Worm (Caenorhabditis elegans) whole organism, late embryonic: ENCODE results near the gene iglr-1.

Experiments used
- C08G9.2 ChIP-seq: sonication (generic microtip); optimal IDR thresholded peaks from 2 replicates; lab custom pipeline; 2016; ENCODE audit warnings: mild to moderate bottlenecking, missing genetic modification characterization, moderate library complexity, missing compliant biosample characterization
- K02D7.2 ChIP-seq: sonication (generic microtip); optimal IDR thresholded peaks from 2 replicates; lab custom pipeline; 2017; ENCODE audit warnings: mild to moderate bottlenecking, missing genetic modification characterization, missing compliant biosample characterization
- Y22D7AL.16 ChIP-seq: sonication (generic microtip); optimal IDR thresholded peaks from 2 replicates; lab custom pipeline; 2016; ENCODE audit warnings: missing genetic modification characterization, missing compliant biosample characterization
- ceh-14 ChIP-seq: sonication (generic microtip); optimal IDR thresholded peaks from 2 replicates; lab custom pipeline; 2016; ENCODE audit warnings: missing genotype, missing genetic modification characterization, missing compliant biosample characterization
- ceh-48 ChIP-seq: sonication (generic microtip); optimal IDR thresholded peaks from 2 replicates; lab custom pipeline; 2016; ENCODE audit warnings: missing genetic modification characterization, inconsistent platforms, missing compliant biosample characterization
- eyg-1 ChIP-seq: sonication (generic microtip); optimal IDR thresholded peaks from 2 replicates; lab custom pipeline; 2016; ENCODE audit warnings: missing genotype, missing genetic modification characterization, missing compliant biosample characterization
- fkh-10 ChIP-seq: fragments of 150-350 bp; optimal IDR thresholded peaks from 2 replicates; lab custom pipeline; 2014; ENCODE audit warnings: missing biosample characterization, missing genetic modification reagents, missing genetic modification characterization
- pag-3 ChIP-seq: sonication (generic microtip); optimal IDR thresholded peaks from 2 replicates; lab custom pipeline; 2016; ENCODE audit warnings: missing compliant biosample characterization, missing genetic modification characterization, borderline replicate concordance

ce11 chrX:14976840-14977534 lies 14.2 kb downstream of the iglr-1 start:
- TF ChIP-seq fkh-10, result no peak
- TF ChIP-seq ceh-48 (tag; lab: Kevin White, UChicago), result no peak
- TF ChIP-seq Y22D7AL.16 (tag; lab: Kevin White, UChicago), result no peak
- no peak for TF ChIP-seq pag-3
- TF ChIP-seq ceh-14, result no peak
- no peak for TF ChIP-seq K02D7.2 (tag; lab: Kevin White, UChicago)
- no peak for TF ChIP-seq eyg-1
- no peak for TF ChIP-seq C08G9.2 (tag; lab: Kevin White, UChicago)
